Worm (Caenorhabditis elegans) whole organism, L2 larva: ENCODE data around the gene gck-1.

Source experiments
- F13H6.1 ChIP-seq: sonication (generic microtip); optimal IDR thresholded peaks from 2 replicates; lab custom pipeline; 2016; ENCODE audit warnings: missing genetic modification characterization, missing compliant biosample characterization
- R02D3.7 ChIP-seq: fragments of 150-350 bp; optimal IDR thresholded peaks from 2 replicates; lab custom pipeline; 2014; ENCODE audit warnings: missing biosample characterization, missing genetic modification characterization
- Y55F3AM.14 ChIP-seq: fragments of 200-800 bp; sonication (Bioruptor generic); optimal IDR thresholded peaks from 2 replicates; lab custom pipeline; 2018; ENCODE audit warnings: mild to moderate bottlenecking, missing genetic modification characterization, missing compliant biosample characterization
- aly-2 ChIP-seq: fragments of 150-350 bp; optimal IDR thresholded peaks from 2 replicates; lab custom pipeline; 2014; ENCODE audit warnings: missing biosample characterization, missing genetic modification characterization
- ama-1 ChIP-seq: fragments of 150-350 bp; optimal IDR thresholded peaks from 2 replicates; lab custom pipeline; 2018; ENCODE audit warnings: inconsistent platforms
- blmp-1 ChIP-seq: sonication (generic microtip); optimal IDR thresholded peaks from 2 replicates; lab custom pipeline; 2017; ENCODE audit warnings: missing genetic modification characterization, mild to moderate bottlenecking, missing compliant biosample characterization, antibody characterized with exemption, moderate library complexity; ENCODE audit not compliant: insufficient read depth
- ceh-16 ChIP-seq: fragments of 150-350 bp; optimal IDR thresholded peaks from 2 replicates; lab custom pipeline; 2014; ENCODE audit warnings: missing biosample characterization, missing genetic modification characterization
- ceh-82 ChIP-seq: fragments of 150-350 bp; optimal IDR thresholded peaks from 2 replicates; lab custom pipeline; 2014; ENCODE audit warnings: missing biosample characterization, missing genetic modification characterization
- crh-2 ChIP-seq: sonication (generic microtip); optimal IDR thresholded peaks from 2 replicates; lab custom pipeline; 2017; ENCODE audit warnings: missing biosample characterization, missing genetic modification characterization
- dmd-4 ChIP-seq: sonication (generic microtip); optimal IDR thresholded peaks from 2 replicates; lab custom pipeline; 2017; ENCODE audit warnings: missing biosample characterization, missing genetic modification characterization
- egl-27 ChIP-seq: sonication (generic microtip); optimal IDR thresholded peaks from 3 replicates; lab custom pipeline; 2017; ENCODE audit warnings: missing biosample characterization, missing genetic modification reagents, missing genetic modification characterization
- elt-3 ChIP-seq: sonication (generic microtip); optimal IDR thresholded peaks from 2 replicates; lab custom pipeline; 2017; ENCODE audit warnings: missing biosample characterization, missing genetic modification characterization
- fos-1 ChIP-seq: fragments of 150-350 bp; optimal IDR thresholded peaks from 2 replicates; lab custom pipeline; 2014; ENCODE audit warnings: missing biosample characterization, missing genetic modification characterization
- gmeb-1 ChIP-seq: fragments of 150-350 bp; optimal IDR thresholded peaks from 2 replicates; lab custom pipeline; 2014; ENCODE audit warnings: missing biosample characterization, missing genetic modification characterization
- lin-11 ChIP-seq: fragments of 150-350 bp; sonication (generic microtip); optimal IDR thresholded peaks from 2 replicates; lab custom pipeline; 2014; ENCODE audit warnings: missing biosample characterization, missing genetic modification characterization, inconsistent platforms, mixed read lengths
- lin-13 ChIP-seq: fragments of 150-350 bp; optimal IDR thresholded peaks from 2 replicates; lab custom pipeline; 2014; ENCODE audit warnings: missing biosample characterization, missing genetic modification reagents, missing genetic modification characterization
- lin-39 ChIP-seq: fragments of 150-350 bp; optimal IDR thresholded peaks from 2 replicates; lab custom pipeline; 2014; ENCODE audit warnings: missing biosample characterization, missing genetic modification reagents, missing genetic modification characterization
- lsy-2 ChIP-seq, 2 experiments: fragments of 150-350 bp in 1 of 2; sonication (generic microtip) in 1 of 2; optimal IDR thresholded peaks; 2 replicates each; lab custom pipeline; 2014 to 2017; ENCODE audit warnings: missing biosample characterization in 2 of 2, missing genetic modification characterization in 2 of 2
- mab-5 ChIP-seq: fragments of 150-350 bp; optimal IDR thresholded peaks from 2 replicates; lab custom pipeline; 2014; ENCODE audit warnings: missing biosample characterization, missing genetic modification characterization
- nhr-10 ChIP-seq: sonication (generic microtip); optimal IDR thresholded peaks from 2 replicates; lab custom pipeline; 2017; ENCODE audit warnings: missing biosample characterization, missing genetic modification characterization
- nhr-11 ChIP-seq: fragments of 150-350 bp; optimal IDR thresholded peaks from 2 replicates; lab custom pipeline; 2014; ENCODE audit warnings: missing biosample characterization, missing genetic modification characterization
- nhr-129 ChIP-seq: fragments of 150-350 bp; optimal IDR thresholded peaks from 2 replicates; lab custom pipeline; 2014; ENCODE audit warnings: missing biosample characterization, missing genetic modification characterization
- nhr-21 ChIP-seq: fragments of 150-350 bp; optimal IDR thresholded peaks from 2 replicates; lab custom pipeline; 2014; ENCODE audit warnings: missing biosample characterization, missing genetic modification characterization
- nhr-23 ChIP-seq: fragments of 150-350 bp; optimal IDR thresholded peaks from 2 replicates; lab custom pipeline; 2014; ENCODE audit warnings: missing biosample characterization, missing genetic modification reagents, missing genetic modification characterization
- nhr-237 ChIP-seq: fragments of 150-350 bp; optimal IDR thresholded peaks from 2 replicates; lab custom pipeline; 2014; ENCODE audit warnings: missing biosample characterization, missing genetic modification characterization
- nhr-25 ChIP-seq: fragments of 150-350 bp; sonication (generic microtip); optimal IDR thresholded peaks from 3 replicates; lab custom pipeline; 2014; ENCODE audit warnings: missing biosample characterization, missing genetic modification characterization
- nhr-6 ChIP-seq: fragments of 150-350 bp; optimal IDR thresholded peaks from 2 replicates; lab custom pipeline; 2014; ENCODE audit warnings: missing biosample characterization, missing genetic modification characterization
- nhr-77 ChIP-seq: fragments of 150-350 bp; optimal IDR thresholded peaks from 2 replicates; lab custom pipeline; 2014; ENCODE audit warnings: missing biosample characterization, missing genetic modification characterization
- peb-1 ChIP-seq: fragments of 150-350 bp; optimal IDR thresholded peaks from 2 replicates; lab custom pipeline; 2014; ENCODE audit warnings: missing biosample characterization, missing genetic modification characterization
- sem-4 ChIP-seq: fragments of 150-350 bp; optimal IDR thresholded peaks from 2 replicates; lab custom pipeline; 2014; ENCODE audit warnings: missing biosample characterization, missing genetic modification reagents, missing genetic modification characterization
- skn-1 ChIP-seq: sonication (generic microtip); optimal IDR thresholded peaks from 2 replicates; lab custom pipeline; 2017; ENCODE audit warnings: missing biosample characterization, missing genetic modification characterization
- sma-9 ChIP-seq, 2 experiments: fragments of 150-350 bp in 1 of 2; sonication (generic microtip) in 1 of 2; optimal IDR thresholded peaks; 2 replicates each; lab custom pipeline; 2014 to 2016; ENCODE audit warnings: missing genetic modification characterization in 2 of 2, mild to moderate bottlenecking in 1 of 2, missing biosample characterization in 1 of 2, missing compliant biosample characterization in 1 of 2, missing genetic modification reagents in 1 of 2, moderate library complexity in 1 of 2
- unc-62 ChIP-seq: fragments of 150-350 bp; optimal IDR thresholded peaks from 2 replicates; lab custom pipeline; 2014; ENCODE audit warnings: missing biosample characterization, missing genetic modification reagents, missing genetic modification characterization
- ztf-1 ChIP-seq: fragments of 200-800 bp; sonication (Bioruptor generic); conservative IDR thresholded peaks from 2 replicates; pipeline ENCODE4 v1.3.6; 2022; ENCODE audit warnings: missing genetic modification characterization, missing compliant biosample characterization

The gck-1 gene

ce11 chrV:8946142-8946541 lies 1.5 kb upstream of the gck-1 start:
- TF ChIP-seq lin-11 (tag; lab: Kevin White, UChicago) (no peak), skn-1 (tag; lab: Kevin White, UChicago) (no peak), lin-13 (GFP tag; lab: Kevin White, UChicago) (no peak), elt-3 (no peak), egl-27 (tag; lab: Kevin White, UChicago) (no peak), nhr-23 (tag; lab: Kevin White, UChicago) (no peak), lin-39 (tag; lab: Kevin White, UChicago) (no peak), ztf-1 (GFP tag; lab: Robert Waterston, UW) (no peak), sma-9 (GFP tag; optimal IDR thresholded peaks at IDR 0.05; lab: Kevin White, UChicago) (no peak), sma-9 (tag; optimal IDR thresholded peaks at IDR 0.05; lab: Kevin White, UChicago) (no peak), nhr-25 (tag; lab: Kevin White, UChicago) (no peak), Y55F3AM.14 (GFP tag; lab: Kevin White, UChicago) (no peak), gmeb-1 (tag; lab: Kevin White, UChicago) (no peak), nhr-10 (tag; lab: Kevin White, UChicago) (no peak), ceh-82 (tag; lab: Kevin White, UChicago) (no peak), lsy-2 (tag; optimal IDR thresholded peaks at IDR 0.05; lab: Kevin White, UChicago) (no peak), ceh-16 (tag; lab: Kevin White, UChicago) (no peak)

ce11 chrV:8948365-8948764 lies 766 bp downstream of the gck-1 start:
- TF ChIP-seq fos-1 (peak; percentile 66), ceh-82 (tag; lab: Kevin White, UChicago) (no peak)

- no peak for TF ChIP-seq blmp-1 (tag; lab: Kevin White, UChicago)
- no peak for TF ChIP-seq R02D3.7
- TF ChIP-seq nhr-77 (tag; lab: Kevin White, UChicago), result no peak
- TF ChIP-seq dmd-4, result no peak
- TF ChIP-seq lin-39 (tag; lab: Kevin White, UChicago), result no peak
- TF ChIP-seq F13H6.1, result no peak
- TF ChIP-seq peb-1, result no peak
- TF ChIP-seq ztf-1 (GFP tag; lab: Robert Waterston, UW), result no peak
- TF ChIP-seq crh-2 (tag; lab: Kevin White, UChicago), result no peak
- TF ChIP-seq nhr-237 (tag; lab: Kevin White, UChicago), result no peak
- no peak for TF ChIP-seq sem-4 (tag; lab: Kevin White, UChicago)
- TF ChIP-seq fos-1, result no peak
Measured at ce11 chrV:8948996-8949395, 1.4 kb downstream of the gck-1 start.

- TF ChIP-seq ama-1 (lab: Kevin White, UChicago) (no peak), dmd-4 (no peak), R02D3.7 (no peak), nhr-10 (tag; lab: Kevin White, UChicago) (no peak), lin-13 (GFP tag; lab: Kevin White, UChicago) (no peak), nhr-129 (tag; lab: Kevin White, UChicago) (no peak), fos-1 (no peak), sem-4 (tag; lab: Kevin White, UChicago) (no peak), elt-3 (no peak), blmp-1 (tag; lab: Kevin White, UChicago) (no peak), ceh-16 (tag; lab: Kevin White, UChicago) (no peak), skn-1 (tag; lab: Kevin White, UChicago) (no peak), aly-2 (tag; lab: Kevin White, UChicago) (no peak), mab-5 (tag; lab: Kevin White, UChicago) (no peak), crh-2 (tag; lab: Kevin White, UChicago) (no peak)
Measured at ce11 chrV:8949873-8950272, 2.3 kb downstream of the gck-1 start.

ce11 chrV:8956387-8957095 lies 8.9 kb downstream of the gck-1 start, which contains the start of gene ttc-17:
Gene ttc-17, plus strand, starts transcription at chrV:8957045.
- TF ChIP-seq nhr-6 (tag; lab: Kevin White, UChicago) (no peak), blmp-1 (tag; lab: Kevin White, UChicago) (no peak), nhr-21 (tag; lab: Kevin White, UChicago) (no peak), nhr-77 (tag; lab: Kevin White, UChicago) (no peak), ama-1 (lab: Kevin White, UChicago) (no peak), unc-62 (GFP tag; lab: Kevin White, UChicago) (no peak), egl-27 (tag; lab: Kevin White, UChicago) (no peak), nhr-237 (tag; lab: Kevin White, UChicago) (no peak), nhr-23 (tag; lab: Kevin White, UChicago) (no peak), nhr-11 (tag; lab: Kevin White, UChicago) (no peak)
- TF ChIP-seq, all 48 proteins: peak for 0
